Fruit fly (Drosophila melanogaster): Measurements from ENCODE around the gene Tdrd3.

Gene Tdrd3

DNA sequence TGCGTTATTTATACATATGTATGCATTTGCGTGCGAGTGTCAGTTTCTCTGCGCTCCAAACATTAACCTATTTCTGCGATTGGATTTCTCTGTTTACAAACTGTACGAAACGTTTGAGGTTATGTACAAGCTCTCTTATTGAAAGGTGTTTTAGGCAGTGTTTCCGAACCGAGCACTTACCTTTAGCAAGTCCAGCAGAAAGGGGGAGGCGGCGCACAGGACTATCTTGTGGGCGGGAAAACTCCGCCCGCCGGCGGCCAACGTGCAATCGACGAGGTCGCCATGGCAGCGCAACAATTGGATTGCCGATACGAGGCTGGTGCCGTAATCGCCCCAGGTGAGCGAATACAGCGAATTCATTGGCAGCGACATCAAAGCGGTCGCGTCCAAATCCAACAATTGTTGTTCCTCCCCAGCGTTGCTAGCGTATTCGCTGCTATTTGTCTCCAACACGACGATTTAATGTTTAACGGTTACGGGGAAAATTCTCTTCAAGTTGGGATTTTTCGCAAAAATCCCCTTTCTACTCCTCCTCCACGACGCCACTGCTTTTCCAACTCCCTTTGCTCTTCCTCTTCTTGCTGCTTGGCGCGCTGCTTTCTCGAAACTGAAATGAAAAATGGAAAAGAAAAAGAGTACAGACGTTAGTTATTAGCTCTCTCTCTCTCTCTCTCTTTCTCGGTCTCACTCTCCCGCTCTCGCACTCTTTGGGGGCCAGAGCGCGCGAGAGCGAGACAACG, 29.7 kb upstream of the Tdrd3 start (continued):
- peak; percentile 75 for TF ChIP-seq croc (GFP tag; conservative IDR thresholded peaks at IDR 0.05)
- peak; percentile 86 for TF ChIP-seq Dek (tag; optimal IDR thresholded peaks at IDR 0.05)
- peak; percentile 75 for TF ChIP-seq Six4 (GFP tag; optimal IDR thresholded peaks at IDR 0.05)
- TF ChIP-seq sr (GFP tag; IDR thresholded peaks at IDR 0.05) = peak; percentile 57
- peak; percentile 27 for TF ChIP-seq CTCF (GFP tag; optimal IDR thresholded peaks at IDR 0.05)
- no peak for TF ChIP-seq CG7745 (tag; optimal IDR thresholded peaks at IDR 0.05)
- no peak for TF ChIP-seq sc (optimal IDR thresholded peaks at IDR 0.05)
- TF ChIP-seq sc (GFP tag; optimal IDR thresholded peaks at IDR 0.05) = peak; percentile 50
- TF ChIP-seq eyg (GFP tag; optimal IDR thresholded peaks at IDR 0.05) = peak; percentile 70
- TF ChIP-seq twi (tag; optimal IDR thresholded peaks at IDR 0.05) = peak; percentile 49
- peak; percentile 72 for TF ChIP-seq odd (GFP tag; optimal IDR thresholded peaks at IDR 0.05)
- peak; percentile 91 for TF ChIP-seq row (GFP tag; IDR thresholded peaks at IDR 0.05)
- TF ChIP-seq CG12299 (tag; optimal IDR thresholded peaks at IDR 0.05) = peak; percentile 71
- TF ChIP-seq pita (GFP tag; optimal IDR thresholded peaks at IDR 0.05) = no peak
- TF ChIP-seq CG12942 (GFP tag; optimal IDR thresholded peaks at IDR 0.05) = peak; percentile 82
- peak; percentile 87 for TF ChIP-seq CG8089 (GFP tag; optimal IDR thresholded peaks at IDR 0.05)
- TF ChIP-seq klu (GFP tag; IDR thresholded peaks at IDR 0.05) = peak; percentile 84
- TF ChIP-seq Rx (GFP tag; IDR thresholded peaks at IDR 0.05) = peak; percentile 88
- peak; percentile 41 for TF ChIP-seq zen2 (GFP tag; IDR thresholded peaks at IDR 0.05; ENCODE audit: partially characterized antibody)
- TF ChIP-seq vnd (GFP tag; IDR thresholded peaks at IDR 0.05; ENCODE audit: partially characterized antibody) = no peak
- peak; percentile 84 for TF ChIP-seq org-1 (GFP tag; optimal IDR thresholded peaks at IDR 0.05)

DNA sequence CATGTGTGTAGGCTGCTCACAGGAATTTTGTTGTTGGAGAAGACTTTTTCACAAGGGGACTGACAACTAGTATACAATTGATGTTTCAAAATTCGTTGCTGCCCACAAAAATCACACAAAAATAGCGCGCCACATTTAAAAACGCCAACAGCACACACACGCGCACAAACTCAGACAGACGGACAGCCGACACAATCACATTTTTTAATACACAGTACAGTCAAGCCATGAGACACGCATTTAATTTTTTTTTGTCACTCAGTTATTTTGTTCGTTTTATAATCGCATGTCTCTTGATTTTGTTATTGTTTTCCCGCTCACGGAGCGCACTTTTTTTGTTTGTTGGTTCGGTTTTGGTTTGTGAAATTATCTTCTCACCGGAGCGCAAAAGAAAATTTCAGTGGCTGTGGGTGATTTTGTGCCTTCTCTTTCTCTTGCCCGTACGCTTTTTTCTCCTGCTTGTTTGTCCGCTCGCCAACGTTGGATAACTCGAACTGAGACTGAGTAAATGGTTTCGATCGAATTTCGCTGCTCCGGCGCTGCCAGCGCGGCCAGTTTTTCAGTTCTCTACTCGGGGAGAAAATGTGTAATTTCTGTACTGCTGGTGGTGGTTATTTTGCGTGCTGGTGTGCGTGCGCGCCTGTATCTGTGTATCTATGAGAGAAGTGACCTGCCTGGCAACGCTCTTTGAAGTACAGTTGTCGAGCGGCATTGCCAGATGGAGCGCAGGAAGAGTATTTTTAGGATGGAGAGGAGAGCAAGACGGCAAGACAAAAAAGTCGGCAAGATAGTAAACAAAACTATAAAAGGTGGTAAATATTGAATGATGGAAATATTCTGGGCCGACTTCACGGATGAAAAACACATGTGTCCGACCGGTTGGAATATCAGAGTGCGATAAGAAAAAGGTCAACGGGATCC, 28.9 kb upstream of the Tdrd3 start, which contains the start of gene CG42507:
Gene CG42507, minus strand, starts transcription at position 499 of the 921 bp plus-strand sequence.
- TF ChIP-seq eve (GFP tag; optimal IDR thresholded peaks at IDR 0.05) (no peak), nmo (GFP tag; optimal IDR thresholded peaks at IDR 0.05) (no peak), CG2202 (tag; optimal IDR thresholded peaks at IDR 0.05) (peak; percentile 24), Atf6 (GFP tag; IDR thresholded peaks at IDR 0.05) (peak; percentile 59), CG34422 (GFP tag; IDR thresholded peaks at IDR 0.05) (peak; percentile 41; the same call in 1 of the 3 replicates), Dek (tag; optimal IDR thresholded peaks at IDR 0.05) (peak; percentile 18), Hr78 (GFP tag; optimal IDR thresholded peaks at IDR 0.05) (peak in 1 of 2 experiments; percentile 40), Poxn (GFP tag; IDR thresholded peaks at IDR 0.05) (no peak), CG18599 (GFP tag; optimal IDR thresholded peaks at IDR 0.05) (peak; percentile 66), CG15011 (GFP tag; optimal IDR thresholded peaks at IDR 0.05) (no peak), vvl (GFP tag; IDR thresholded peaks at IDR 0.05) (peak; percentile 68), CG18011 (GFP tag; optimal IDR thresholded peaks at IDR 0.05) (no peak), Doc3 (GFP tag; IDR thresholded peaks at IDR 0.05; ENCODE audit: partially characterized antibody) (peak; percentile 45; the same call in 1 of the 3 replicates), CG11398 (GFP tag; optimal IDR thresholded peaks at IDR 0.05) (peak; percentile 14), CG17612 (GFP tag; IDR thresholded peaks at IDR 0.05) (no peak), cas (GFP tag; IDR thresholded peaks at IDR 0.05) (no peak), Ravus (GFP tag; IDR thresholded peaks at IDR 0.05) (no peak), CG4328 (GFP tag; optimal IDR thresholded peaks at IDR 0.05) (peak; percentile 60), Awh (GFP tag; IDR thresholded peaks at IDR 0.05) (no peak), bcd (GFP tag; optimal IDR thresholded peaks at IDR 0.05) (peak; percentile 22), fu2 (GFP tag; optimal IDR thresholded peaks at IDR 0.05) (no peak), CG12219 (GFP tag; optimal IDR thresholded peaks at IDR 0.05) (peak; percentile 53), HmgZ (tag; optimal IDR thresholded peaks at IDR 0.05) (peak; percentile 9), h (optimal IDR thresholded peaks at IDR 0.05) (no peak), CG8388 (GFP tag; optimal IDR thresholded peaks at IDR 0.05) (no peak), Stat92E (GFP tag; optimal IDR thresholded peaks at IDR 0.05) (no peak), CG7928 (GFP tag; optimal IDR thresholded peaks at IDR 0.05) (no peak), Kr (GFP tag; optimal IDR thresholded peaks at IDR 0.05) (peak; percentile 77), org-1 (GFP tag; optimal IDR thresholded peaks at IDR 0.05) (no peak)
